Worm (Caenorhabditis elegans) whole organism, L4 larva: ENCODE measurements around the gene lec-5.

ENCODE experiments used
- D1046.2 ChIP-seq: fragments of 200-800 bp; sonication (Bioruptor generic); IDR thresholded peaks from 2 replicates; pipeline ENCODE4 v1.3.6; 2022; ENCODE audit warnings: missing genetic modification characterization, missing compliant biosample characterization
- F26F4.8 ChIP-seq: fragments of 200-800 bp; sonication (Bioruptor generic); conservative IDR thresholded peaks from 2 replicates; pipeline ENCODE4 v1.3.6; 2022; ENCODE audit warnings: missing genetic modification characterization, missing compliant biosample characterization
- T20F7.1 ChIP-seq: fragments of 200-800 bp; sonication (Bioruptor generic); optimal IDR thresholded peaks from 2 replicates; lab custom pipeline; 2018; ENCODE audit warnings: mild to moderate bottlenecking, missing genetic modification characterization, missing compliant biosample characterization
- T26A8.4 ChIP-seq: fragments of 200-800 bp; sonication (Bioruptor generic); IDR thresholded peaks from 2 replicates; pipeline ENCODE4 v1.3.6; 2022; ENCODE audit warnings: missing genetic modification characterization, missing compliant biosample characterization
- Y105C5A.15 ChIP-seq: fragments of 200-800 bp; sonication (Bioruptor generic); IDR thresholded peaks from 2 replicates; pipeline ENCODE4 v1.3.6; 2022; ENCODE audit warnings: missing genetic modification characterization, missing compliant biosample characterization
- Y75B8A.6 ChIP-seq: fragments of 200-800 bp; sonication (Bioruptor generic); IDR thresholded peaks from 2 replicates; pipeline ENCODE4 v1.3.6; 2022; ENCODE audit warnings: missing genetic modification reagents, missing genetic modification characterization, missing compliant biosample characterization
- aha-1 ChIP-seq: fragments of 150-350 bp; peaks from one replicate; lab custom pipeline; 2014; ENCODE audit warnings: missing biosample characterization, missing genetic modification characterization
- ama-1 ChIP-seq: fragments of 150-350 bp; optimal IDR thresholded peaks from 2 replicates; lab custom pipeline; 2014; ENCODE audit warnings: inconsistent platforms, mixed read lengths
- attf-4 ChIP-seq: sonication (generic microtip); optimal IDR thresholded peaks from 3 replicates; lab custom pipeline; 2017; ENCODE audit warnings: missing biosample characterization, missing genetic modification characterization
- ceh-20 ChIP-seq: fragments of 200-800 bp; sonication (Bioruptor generic); IDR thresholded peaks from 2 replicates; pipeline ENCODE4 v1.3.6; 2022; ENCODE audit warnings: missing genetic modification reagents, missing genetic modification characterization, missing compliant biosample characterization
- ceh-32 ChIP-seq: sonication (generic microtip); optimal IDR thresholded peaks from 2 replicates; lab custom pipeline; 2016; ENCODE audit warnings: mild to moderate bottlenecking, missing genetic modification characterization, missing compliant biosample characterization; ENCODE audit not compliant: poor library complexity
- ceh-44 ChIP-seq: fragments of 200-800 bp; sonication (Bioruptor generic); IDR thresholded peaks from 2 replicates; pipeline ENCODE4 v1.3.6; 2022; ENCODE audit warnings: missing genetic modification reagents, missing genetic modification characterization, missing compliant biosample characterization
- daf-12 ChIP-seq: fragments of 150-350 bp; optimal IDR thresholded peaks from 2 replicates; lab custom pipeline; 2014; ENCODE audit warnings: missing biosample characterization, missing genetic modification reagents, missing genetic modification characterization
- daf-16 ChIP-seq, 3 experiments: sonication (generic microtip); optimal IDR thresholded peaks; 2 replicates each; lab custom pipeline; 2016 to 2017; ENCODE audit warnings: missing genetic modification characterization in 3 of 3, missing genetic modification reagents in 3 of 3, mild to moderate bottlenecking in 2 of 3, missing compliant biosample characterization in 2 of 3, missing biosample characterization in 1 of 3, moderate library complexity in 1 of 3
- daf-19 ChIP-seq: fragments of 200-800 bp; sonication (Bioruptor generic); conservative IDR thresholded peaks from 2 replicates; pipeline ENCODE4 v1.3.6; 2022; ENCODE audit warnings: missing genetic modification characterization, missing compliant biosample characterization
- daf-8 ChIP-seq: fragments of 200-800 bp; sonication (Bioruptor generic); IDR thresholded peaks from 2 replicates; pipeline ENCODE4 v1.3.6; 2022; ENCODE audit warnings: missing genetic modification characterization, missing compliant biosample characterization
- dmd-8 ChIP-seq: fragments of 200-800 bp; sonication (Bioruptor generic); IDR thresholded peaks from 2 replicates; pipeline ENCODE4 v1.3.6; 2022; ENCODE audit warnings: missing genetic modification characterization, missing compliant biosample characterization
- dmd-9 ChIP-seq: fragments of 200-800 bp; sonication (Bioruptor generic); IDR thresholded peaks from 2 replicates; pipeline ENCODE4 v1.3.6; 2022; ENCODE audit warnings: missing genetic modification reagents, missing genetic modification characterization, missing compliant biosample characterization
- dpl-1 ChIP-seq: fragments of 150-350 bp; optimal IDR thresholded peaks from 2 replicates; lab custom pipeline; 2014; ENCODE audit warnings: missing biosample characterization, missing genetic modification reagents, missing genetic modification characterization
- duxl-1 ChIP-seq: sonication (generic microtip); optimal IDR thresholded peaks from 2 replicates; lab custom pipeline; 2016; ENCODE audit warnings: mild to moderate bottlenecking, missing genetic modification characterization, moderate library complexity, missing compliant biosample characterization; ENCODE audit not compliant: poor library complexity
- dve-1 ChIP-seq: sonication (generic microtip); optimal IDR thresholded peaks from 2 replicates; lab custom pipeline; 2017; ENCODE audit warnings: antibody characterized with exemption, mild to moderate bottlenecking, missing genetic modification characterization, missing compliant biosample characterization; ENCODE audit not compliant: insufficient read depth
- fos-1 ChIP-seq: fragments of 150-350 bp; optimal IDR thresholded peaks from 2 replicates; lab custom pipeline; 2014; ENCODE audit warnings: missing biosample characterization, missing genetic modification characterization
- hif-1 ChIP-seq, 2 experiments: sonication (generic microtip); optimal IDR thresholded peaks; 2 replicates each; lab custom pipeline; 2016 to 2017; ENCODE audit warnings: missing compliant biosample characterization in 2 of 2, missing genetic modification characterization in 2 of 2, missing genetic modification reagents in 2 of 2, missing genotype in 2 of 2, mild to moderate bottlenecking in 1 of 2
- hlh-30 ChIP-seq: sonication (generic microtip); optimal IDR thresholded peaks from 2 replicates; lab custom pipeline; 2017; ENCODE audit warnings: antibody characterized with exemption, mild to moderate bottlenecking, missing genetic modification characterization, missing compliant biosample characterization; ENCODE audit not compliant: insufficient read depth
- jun-1 ChIP-seq: fragments of 150-350 bp; optimal IDR thresholded peaks from 2 replicates; lab custom pipeline; 2014; ENCODE audit warnings: missing biosample characterization, missing genetic modification reagents, missing genetic modification characterization
- lim-7 ChIP-seq: fragments of 200-800 bp; sonication (Bioruptor generic); IDR thresholded peaks from 2 replicates; pipeline ENCODE4 v1.3.6; 2022; ENCODE audit warnings: missing genetic modification characterization, missing compliant biosample characterization
- lin-38 ChIP-seq: fragments of 200-800 bp; sonication (Bioruptor generic); IDR thresholded peaks from 2 replicates; pipeline ENCODE4 v1.3.6; 2022; ENCODE audit warnings: missing genetic modification reagents, missing genetic modification characterization, missing compliant biosample characterization
- madf-9 ChIP-seq: fragments of 200-800 bp; sonication (Bioruptor generic); conservative IDR thresholded peaks from 2 replicates; pipeline ENCODE4 v1.3.6; 2022; ENCODE audit warnings: missing genetic modification reagents, missing genetic modification characterization, missing compliant biosample characterization
- mdt-29 ChIP-seq: fragments of 200-800 bp; sonication (Bioruptor generic); IDR thresholded peaks from 2 replicates; pipeline ENCODE4 v1.3.6; 2022; ENCODE audit warnings: missing genetic modification reagents, missing genetic modification characterization, missing compliant biosample characterization
- mep-1 ChIP-seq: fragments of 150-350 bp; sonication (generic microtip); optimal IDR thresholded peaks from 3 replicates; lab custom pipeline; 2014; ENCODE audit warnings: missing biosample characterization, missing genetic modification characterization
- mes-2 ChIP-seq: sonication (generic microtip); optimal IDR thresholded peaks from 2 replicates; lab custom pipeline; 2016; ENCODE audit warnings: missing genotype, mild to moderate bottlenecking, missing genetic modification characterization, missing compliant biosample characterization; ENCODE audit not compliant: poor library complexity, severe bottlenecking
- mxl-3 ChIP-seq: fragments of 200-800 bp; sonication (Bioruptor generic); optimal IDR thresholded peaks from 2 replicates; lab custom pipeline; 2018; ENCODE audit warnings: mild to moderate bottlenecking, missing genetic modification characterization, missing compliant biosample characterization
- nhr-10 ChIP-seq: fragments of 150-350 bp; optimal IDR thresholded peaks from 2 replicates; lab custom pipeline; 2014; ENCODE audit warnings: missing biosample characterization, missing genetic modification characterization
- nhr-11 ChIP-seq: fragments of 150-350 bp; optimal IDR thresholded peaks from 2 replicates; lab custom pipeline; 2014; ENCODE audit warnings: missing biosample characterization, missing genetic modification characterization
- nhr-237 ChIP-seq: sonication (generic microtip); optimal IDR thresholded peaks from 2 replicates; lab custom pipeline; 2017; ENCODE audit warnings: missing biosample characterization, missing genetic modification characterization
- nhr-25 ChIP-seq: sonication (generic microtip); optimal IDR thresholded peaks from 2 replicates; lab custom pipeline; 2017; ENCODE audit warnings: missing genetic modification characterization, mild to moderate bottlenecking, missing compliant biosample characterization, antibody characterized with exemption, moderate library complexity, borderline replicate concordance; ENCODE audit not compliant: insufficient read depth
- nhr-6 ChIP-seq: fragments of 150-350 bp; optimal IDR thresholded peaks from 2 replicates; lab custom pipeline; 2014; ENCODE audit warnings: missing biosample characterization, missing genetic modification characterization
- nhr-76 ChIP-seq: fragments of 150-350 bp; optimal IDR thresholded peaks from 2 replicates; lab custom pipeline; 2014; ENCODE audit warnings: missing biosample characterization, missing genetic modification characterization
- pha-4 ChIP-seq, 2 experiments: fragments of 150-350 bp in 1 of 2; fragments of 200-800 bp in 1 of 2; sonication (Bioruptor generic) in 1 of 2; IDR thresholded peaks in 1 of 2; optimal IDR thresholded peaks in 1 of 2; 2 replicates each; pipeline versions ENCODE4 v1.3.6 to Lab custom; 2014 to 2022; ENCODE audit warnings: missing genetic modification characterization in 2 of 2, missing genetic modification reagents in 2 of 2, missing biosample characterization in 1 of 2, missing compliant biosample characterization in 1 of 2
- php-3 ChIP-seq: fragments of 200-800 bp; sonication (Bioruptor generic); IDR thresholded peaks from 2 replicates; pipeline ENCODE4 v1.3.6; 2022; ENCODE audit warnings: missing genetic modification reagents, missing genetic modification characterization, missing compliant biosample characterization
- rbr-2 ChIP-seq: sonication (generic microtip); optimal IDR thresholded peaks from 2 replicates; lab custom pipeline; 2016; ENCODE audit warnings: missing genotype, missing genetic modification characterization, missing compliant biosample characterization
- saeg-2 ChIP-seq: fragments of 200-800 bp; sonication (Bioruptor generic); IDR thresholded peaks from 2 replicates; pipeline ENCODE4 v1.3.6; 2022; ENCODE audit warnings: missing genetic modification reagents, missing genetic modification characterization, missing compliant biosample characterization
- sdz-12 ChIP-seq: fragments of 200-800 bp; sonication (Bioruptor generic); optimal IDR thresholded peaks from 2 replicates; lab custom pipeline; 2018; ENCODE audit warnings: mild to moderate bottlenecking, missing genetic modification characterization, missing compliant biosample characterization
- set-16 ChIP-seq: fragments of 200-800 bp; sonication (Bioruptor generic); IDR thresholded peaks from 2 replicates; pipeline ENCODE4 v1.3.6; 2022; ENCODE audit warnings: missing genetic modification reagents, missing genetic modification characterization, missing compliant biosample characterization
- skn-1 ChIP-seq: fragments of 150-350 bp; optimal IDR thresholded peaks from 2 replicates; lab custom pipeline; 2014; ENCODE audit warnings: missing biosample characterization, missing genetic modification characterization
- snpc-4 ChIP-seq: fragments of 150-350 bp; optimal IDR thresholded peaks from 2 replicates; lab custom pipeline; 2014; ENCODE audit warnings: missing biosample characterization, missing genetic modification characterization
- tra-1 ChIP-seq: fragments of 200-800 bp; sonication (Bioruptor generic); IDR thresholded peaks from 2 replicates; pipeline ENCODE4 v1.3.6; 2022; ENCODE audit warnings: missing genetic modification reagents, missing genetic modification characterization, missing compliant biosample characterization
- unc-130 ChIP-seq: sonication (generic microtip); optimal IDR thresholded peaks from 2 replicates; lab custom pipeline; 2016; ENCODE audit warnings: missing genetic modification reagents, missing genetic modification characterization, missing compliant biosample characterization
- unc-39 ChIP-seq: sonication (generic microtip); optimal IDR thresholded peaks from 2 replicates; lab custom pipeline; 2017; ENCODE audit warnings: missing biosample characterization, missing genetic modification characterization
- zfp-2 ChIP-seq: sonication (generic microtip); optimal IDR thresholded peaks from 2 replicates; lab custom pipeline; 2016; ENCODE audit warnings: mild to moderate bottlenecking, missing genetic modification characterization, missing compliant biosample characterization

The lec-5 gene

DNA sequence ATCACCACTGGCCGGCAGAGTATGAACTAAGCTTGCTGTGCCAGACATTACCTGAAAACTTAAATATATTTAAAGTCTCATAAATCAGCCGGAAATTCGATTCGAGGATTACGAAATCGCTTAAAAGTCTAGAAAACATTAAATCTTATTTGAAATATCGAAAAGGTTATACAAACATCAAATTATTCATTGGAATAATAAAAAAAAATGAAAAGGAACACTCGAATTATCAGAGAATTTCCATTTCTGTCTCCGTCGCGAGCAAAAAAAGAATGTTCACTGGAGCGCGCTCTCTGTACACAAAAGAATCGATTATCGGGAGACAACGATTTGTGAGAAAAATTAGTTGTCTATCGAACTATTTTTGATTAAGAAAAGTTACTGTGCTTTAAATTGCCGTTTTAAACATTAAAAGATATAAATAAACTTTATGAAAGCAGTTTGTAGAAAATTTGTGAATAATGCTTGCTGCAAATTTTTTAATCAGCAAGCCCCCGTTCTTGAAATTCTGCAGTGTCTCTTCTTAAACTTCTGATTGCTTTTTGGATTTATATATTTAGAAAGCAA, 4.7 kb downstream of the lec-5 start, which contains the start of gene fzo-1:
TSS of gene fzo-1 (minus strand) at position 51 of the 567 bp plus-strand sequence.
- TF ChIP-seq mes-2 (tag; lab: Kevin White, UChicago), result peak; percentile 62
- TF ChIP-seq unc-39 (tag; lab: Kevin White, UChicago), result no peak
- TF ChIP-seq snpc-4 (tag; lab: Kevin White, UChicago), result no peak
- TF ChIP-seq attf-4 (tag; lab: Kevin White, UChicago), result no peak
- TF ChIP-seq nhr-10 (tag; lab: Kevin White, UChicago), result no peak
- no peak for TF ChIP-seq F26F4.8 (GFP tag; lab: Robert Waterston, UW)
- no peak for TF ChIP-seq nhr-76 (tag; lab: Kevin White, UChicago)
- no peak for TF ChIP-seq daf-8 (GFP tag; lab: Robert Waterston, UW)
- TF ChIP-seq dpl-1, result peak; percentile 16
- TF ChIP-seq hif-1 (tag; optimal IDR thresholded peaks at IDR 0.05; lab: Kevin White, UChicago), result peak in 1 of 2 experiments; percentile 77
- TF ChIP-seq nhr-6 (tag; lab: Kevin White, UChicago), result peak; percentile 57
- TF ChIP-seq skn-1 (tag; lab: Kevin White, UChicago), result no peak
- TF ChIP-seq T26A8.4 (GFP tag; lab: Robert Waterston, UW), result no peak
- TF ChIP-seq pha-4 (GFP tag; IDR thresholded peaks at IDR 0.05; lab: Robert Waterston, UW), result peak; percentile 25; the same call in 1 of the 2 replicates
- no peak for TF ChIP-seq pha-4 (tag; optimal IDR thresholded peaks at IDR 0.05; lab: Kevin White, UChicago)
- peak; percentile 22 for TF ChIP-seq aha-1 (tag; lab: Kevin White, UChicago)
- TF ChIP-seq Y105C5A.15 (GFP tag; lab: Robert Waterston, UW), result no peak
- TF ChIP-seq daf-16 (GFP tag; optimal IDR thresholded peaks at IDR 0.05; lab: Kevin White, UChicago), result no peak
- no peak for TF ChIP-seq daf-16 (tag; optimal IDR thresholded peaks at IDR 0.05; lab: Kevin White, UChicago)
- TF ChIP-seq nhr-11, result no peak
- no peak for TF ChIP-seq jun-1
- TF ChIP-seq unc-130 (GFP tag; lab: Kevin White, UChicago), result peak; percentile 41
- peak; percentile 19 for TF ChIP-seq mep-1 (tag; lab: Kevin White, UChicago)
- TF ChIP-seq tra-1, result no peak
- TF ChIP-seq dve-1 (tag; lab: Kevin White, UChicago), result peak; percentile 8
- no peak for TF ChIP-seq zfp-2 (tag; lab: Kevin White, UChicago)
- no peak; the same call in none of the 2 replicates for TF ChIP-seq lin-38 (GFP tag; lab: Robert Waterston, UW)
- TF ChIP-seq set-16 (GFP tag; lab: Robert Waterston, UW), result no peak
- TF ChIP-seq sdz-12 (GFP tag; lab: Kevin White, UChicago), result no peak
- TF ChIP-seq nhr-237 (tag; lab: Kevin White, UChicago), result no peak
- peak; percentile 36 for TF ChIP-seq hlh-30 (tag; lab: Kevin White, UChicago)
- TF ChIP-seq fos-1 (tag; lab: Kevin White, UChicago), result no peak
- TF ChIP-seq daf-19 (GFP tag; lab: Robert Waterston, UW), result no peak
- no peak for TF ChIP-seq lim-7 (GFP tag; lab: Robert Waterston, UW)
- no peak for TF ChIP-seq php-3 (GFP tag; lab: Robert Waterston, UW)
- no peak for TF ChIP-seq mxl-3 (GFP tag; lab: Kevin White, UChicago)
- no peak for TF ChIP-seq saeg-2
- no peak for TF ChIP-seq dmd-8 (GFP tag; lab: Robert Waterston, UW)
- TF ChIP-seq T20F7.1 (GFP tag; lab: Kevin White, UChicago), result peak; percentile 64
- no peak for TF ChIP-seq duxl-1 (tag; lab: Kevin White, UChicago)
- TF ChIP-seq ama-1, result no peak
- no peak for TF ChIP-seq daf-12 (tag; lab: Kevin White, UChicago)
- no peak for TF ChIP-seq Y75B8A.6
- TF ChIP-seq ceh-32 (tag; lab: Kevin White, UChicago), result no peak
- no peak for TF ChIP-seq madf-9 (GFP tag; lab: Robert Waterston, UW)
- no peak for TF ChIP-seq D1046.2
- no peak for TF ChIP-seq rbr-2 (tag; lab: Kevin White, UChicago)
- TF ChIP-seq mdt-29 (GFP tag; lab: Robert Waterston, UW), result no peak
- no peak for TF ChIP-seq nhr-25
- TF ChIP-seq ceh-44, result no peak
- TF ChIP-seq dmd-9 (GFP tag; lab: Robert Waterston, UW), result no peak
- TF ChIP-seq ceh-20 (GFP tag; lab: Robert Waterston, UW), result no peak
